Fruit fly (Drosophila melanogaster) whole organism, wandering third instar larva: Measurements from ENCODE around the gene repo.

ENCODE experiments used
- Abd-B ChIP-seq: fragments of >200 bp; optimal IDR thresholded peaks from 2 replicates; lab custom pipeline; 2017; ENCODE audit warnings: missing biosample characterization, missing genetic modification characterization
- CG9705 ChIP-seq: fragments of 200-800 bp; sonication (Bioruptor generic); optimal IDR thresholded peaks from 2 replicates; lab custom pipeline; 2018; ENCODE audit warnings: missing biosample characterization, mild to moderate bottlenecking, missing genetic modification characterization
- Dif ChIP-seq: fragments of 200-275, 200-300 bp; sonication (Bioruptor generic); optimal IDR thresholded peaks from 2 replicates; lab custom pipeline; 2018; ENCODE audit warnings: missing biosample characterization, missing genetic modification characterization; ENCODE audit not compliant: partially characterized antibody
- Hnf4 ChIP-seq: fragments of 200-800 bp; sonication (Bioruptor generic); optimal IDR thresholded peaks from 2 replicates; lab custom pipeline; 2016; ENCODE audit warnings: missing biosample characterization, mild to moderate bottlenecking, missing genetic modification characterization
- Hr78 ChIP-seq: fragments of >200 bp; optimal IDR thresholded peaks from 2 replicates; lab custom pipeline; 2017; ENCODE audit warnings: missing biosample characterization, missing genetic modification characterization
- Jra ChIP-seq: sonication (Bioruptor generic); optimal IDR thresholded peaks from 2 replicates; lab custom pipeline; 2016; ENCODE audit warnings: missing biosample characterization, missing genetic modification characterization
- Vsx2 ChIP-seq: fragments of 200-300, 225-300 bp; sonication (Bioruptor generic); optimal IDR thresholded peaks from 2 replicates; lab custom pipeline; 2018; ENCODE audit warnings: missing biosample characterization, missing genetic modification characterization; ENCODE audit not compliant: partially characterized antibody
- ey ChIP-seq: fragments of 200-800 bp; sonication (Bioruptor generic); optimal IDR thresholded peaks from 2 replicates; lab custom pipeline; 2016; ENCODE audit warnings: missing biosample characterization, missing genetic modification characterization
- fru ChIP-seq: fragments of 200-800 bp; sonication (Bioruptor generic); optimal IDR thresholded peaks from 3 replicates; lab custom pipeline; 2016; ENCODE audit warnings: missing biosample characterization, mild to moderate bottlenecking, missing genetic modification characterization
- h ChIP-seq: fragments of 200-800 bp; sonication (Bioruptor generic); optimal IDR thresholded peaks from 3 replicates; lab custom pipeline; 2016; ENCODE audit warnings: missing biosample characterization, mild to moderate bottlenecking, missing genetic modification characterization
- pan ChIP-seq: fragments of >200 bp; optimal IDR thresholded peaks from 2 replicates; lab custom pipeline; 2017
- psq ChIP-seq: fragments of 200-800 bp; sonication (Bioruptor generic); optimal IDR thresholded peaks from 3 replicates; lab custom pipeline; 2017; ENCODE audit warnings: missing biosample characterization, mild to moderate bottlenecking, missing genetic modification characterization, moderate library complexity
- rgr ChIP-seq: fragments of 200-800 bp; sonication (Bioruptor generic); optimal IDR thresholded peaks from 3 replicates; lab custom pipeline; 2016; ENCODE audit warnings: missing biosample characterization, mild to moderate bottlenecking, missing genetic modification characterization
- usp ChIP-seq: fragments of >200 bp; optimal IDR thresholded peaks from 2 replicates; lab custom pipeline; 2017; ENCODE audit warnings: missing biosample characterization, missing genetic modification characterization

dm6 chr3R:18275113-18275782 lies 39.3 kb downstream of the repo start:
- TF ChIP-seq CG9705 (no peak), h (GFP tag; lab: Kevin White, UChicago) (no peak), Dif (peak; percentile 92), psq (GFP tag; lab: Kevin White, UChicago) (peak; percentile 38), pan (lab: Kevin White, UChicago) (no peak), Jra (GFP tag; lab: Kevin White, UChicago) (no peak), Hr78 (GFP tag; lab: Kevin White, UChicago) (no peak), Abd-B (GFP tag; lab: Kevin White, UChicago) (no peak), rgr (GFP tag; lab: Kevin White, UChicago) (peak; percentile 10), usp (GFP tag; lab: Kevin White, UChicago) (no peak), Hnf4 (GFP tag; lab: Kevin White, UChicago) (no peak), fru (no peak), Vsx2 (GFP tag; lab: Kevin White, UChicago) (no peak), ey (no peak)
